Worm (Caenorhabditis elegans) whole organism, L1 larva: Measurements from ENCODE around the gene C04A11.2.
A peak's percentile ranks its signal among the peaks of the same experiment; 100 is the strongest.

Experiments used
- C16A3.4 ChIP-seq: fragments of 150-350 bp; optimal IDR thresholded peaks from 2 replicates; lab custom pipeline; 2014; ENCODE audit warnings: missing biosample characterization, missing genetic modification characterization
- F16B12.6 ChIP-seq: fragments of 150-350 bp; optimal IDR thresholded peaks from 2 replicates; lab custom pipeline; 2014; ENCODE audit warnings: missing biosample characterization, missing genetic modification characterization
- alr-1 ChIP-seq: fragments of 200-800 bp; sonication (Bioruptor generic); optimal IDR thresholded peaks from 2 replicates; lab custom pipeline; 2018; ENCODE audit warnings: borderline replicate concordance, mild to moderate bottlenecking, missing genetic modification characterization, missing compliant biosample characterization
- blmp-1 ChIP-seq: fragments of 150-350 bp; optimal IDR thresholded peaks from 2 replicates; lab custom pipeline; 2014; ENCODE audit warnings: missing biosample characterization, missing genetic modification characterization
- ceh-82 ChIP-seq, 3 experiments: fragments of 150-350 bp in 1 of 3; sonication (generic microtip) in 2 of 3; optimal IDR thresholded peaks; 2 replicates each; lab custom pipeline; 2014 to 2017; ENCODE audit warnings: missing biosample characterization in 3 of 3, missing genetic modification characterization in 3 of 3
- dpl-1 ChIP-seq, 3 experiments: fragments of 150-350 bp in 2 of 3; sonication (generic microtip) in 1 of 3; optimal IDR thresholded peaks; 2 replicates each; lab custom pipeline; 2014 to 2017; ENCODE audit warnings: missing biosample characterization in 3 of 3, missing genetic modification characterization in 3 of 3, missing genetic modification reagents in 3 of 3
- efl-1 ChIP-seq, 4 experiments: fragments of 150-350 bp; optimal IDR thresholded peaks in 3 of 4; peaks in 1 of 4; 1 replicate in 1 of 4; 2 replicates in 3 of 4; lab custom pipeline; 2014; ENCODE audit warnings: missing biosample characterization in 2 of 4, missing genetic modification characterization in 2 of 4, missing genetic modification reagents in 2 of 4
- efl-3 ChIP-seq: fragments of 200-800 bp; sonication (Bioruptor generic); optimal IDR thresholded peaks from 2 replicates; lab custom pipeline; 2018; ENCODE audit warnings: mild to moderate bottlenecking, missing genetic modification characterization, missing compliant biosample characterization
- elt-2 ChIP-seq: sonication (generic microtip); optimal IDR thresholded peaks from 2 replicates; lab custom pipeline; 2016; ENCODE audit warnings: missing genetic modification characterization, mild to moderate bottlenecking, inconsistent platforms, missing compliant biosample characterization, missing genetic modification reagents
- fkh-8 ChIP-seq: sonication (generic microtip); optimal IDR thresholded peaks from 2 replicates; lab custom pipeline; 2016; ENCODE audit warnings: mild to moderate bottlenecking, missing genetic modification characterization, missing compliant biosample characterization
- isw-1 ChIP-seq: fragments of 200-800 bp; sonication (Bioruptor generic); IDR thresholded peaks from 2 replicates; pipeline ENCODE4 v1.3.6; 2022; ENCODE audit warnings: missing genetic modification characterization, missing compliant biosample characterization
- jun-1 ChIP-seq: fragments of 150-350 bp; optimal IDR thresholded peaks from 2 replicates; lab custom pipeline; 2014; ENCODE audit warnings: missing biosample characterization, missing genetic modification reagents, missing genetic modification characterization
- lin-14 ChIP-seq: fragments of 200-800 bp; sonication (Bioruptor generic); optimal IDR thresholded peaks from 2 replicates; lab custom pipeline; 2018; ENCODE audit warnings: mild to moderate bottlenecking, missing genetic modification characterization, moderate library complexity, missing compliant biosample characterization
- lin-35 ChIP-seq, 2 experiments: fragments of 150-350 bp; optimal IDR thresholded peaks; 2 replicates each; lab custom pipeline; 2014; ENCODE audit warnings: missing biosample characterization in 2 of 2, missing genetic modification characterization in 2 of 2, missing genetic modification reagents in 2 of 2
- lsy-2 ChIP-seq, 2 experiments: fragments of 150-350 bp; optimal IDR thresholded peaks; 2 replicates each; lab custom pipeline; 2014; ENCODE audit warnings: missing biosample characterization in 2 of 2, missing genetic modification characterization in 2 of 2
- mdl-1 ChIP-seq, 2 experiments: fragments of 150-350 bp; optimal IDR thresholded peaks; 2 replicates each; lab custom pipeline; 2014 to 2017; ENCODE audit warnings: missing biosample characterization in 2 of 2, missing genetic modification characterization in 2 of 2, inconsistent platforms in 1 of 2
- mef-2 ChIP-seq: fragments of 150-350 bp; optimal IDR thresholded peaks from 2 replicates; lab custom pipeline; 2014; ENCODE audit warnings: missing biosample characterization, missing genetic modification characterization
- mep-1 ChIP-seq: fragments of 150-350 bp; optimal IDR thresholded peaks from 2 replicates; lab custom pipeline; 2014; ENCODE audit warnings: missing biosample characterization, missing genetic modification characterization
- nhr-19 ChIP-seq: fragments of 200-800 bp; sonication (Bioruptor generic); conservative IDR thresholded peaks from 2 replicates; pipeline ENCODE4 v1.3.6; 2022; ENCODE audit warnings: missing genetic modification characterization, missing compliant biosample characterization
- nhr-20 ChIP-seq: sonication (generic microtip); optimal IDR thresholded peaks from 2 replicates; lab custom pipeline; 2016; ENCODE audit warnings: mild to moderate bottlenecking, missing genetic modification characterization, missing compliant biosample characterization
- nhr-47 ChIP-seq: sonication (generic microtip); optimal IDR thresholded peaks from 2 replicates; lab custom pipeline; 2016; ENCODE audit warnings: mild to moderate bottlenecking, missing genetic modification characterization, moderate library complexity, missing compliant biosample characterization
- nhr-71 ChIP-seq: sonication (generic microtip); optimal IDR thresholded peaks from 2 replicates; lab custom pipeline; 2016; ENCODE audit warnings: mild to moderate bottlenecking, missing genetic modification characterization, moderate library complexity, missing compliant biosample characterization
- nhr-77 ChIP-seq: fragments of 150-350 bp; optimal IDR thresholded peaks from 2 replicates; lab custom pipeline; 2014; ENCODE audit warnings: missing biosample characterization, missing genetic modification characterization
- nhr-85 ChIP-seq: sonication (generic microtip); peaks from one replicate; lab custom pipeline; 2016; ENCODE audit warnings: missing genetic modification characterization, inconsistent platforms, missing compliant biosample characterization
- nhr-90 ChIP-seq: sonication (generic microtip); optimal IDR thresholded peaks from 2 replicates; lab custom pipeline; 2016; ENCODE audit warnings: mild to moderate bottlenecking, missing genetic modification characterization, missing compliant biosample characterization; ENCODE audit not compliant: poor library complexity
- pag-3 ChIP-seq: sonication (generic microtip); optimal IDR thresholded peaks from 2 replicates; lab custom pipeline; 2017; ENCODE audit warnings: missing genetic modification characterization, mild to moderate bottlenecking, missing compliant biosample characterization, antibody characterized with exemption, borderline replicate concordance; ENCODE audit not compliant: insufficient read depth
- rnt-1 ChIP-seq: sonication (generic microtip); optimal IDR thresholded peaks from 2 replicates; lab custom pipeline; 2016; ENCODE audit warnings: mild to moderate bottlenecking, missing genetic modification characterization, moderate library complexity, missing compliant biosample characterization
- snu-23 ChIP-seq: sonication (generic microtip); optimal IDR thresholded peaks from 2 replicates; lab custom pipeline; 2016; ENCODE audit warnings: missing genetic modification characterization, missing compliant biosample characterization
- sox-4 ChIP-seq: sonication (generic microtip); optimal IDR thresholded peaks from 2 replicates; lab custom pipeline; 2016; ENCODE audit warnings: missing genetic modification characterization, missing compliant biosample characterization
- sptf-1 ChIP-seq: fragments of 150-350 bp; optimal IDR thresholded peaks from 2 replicates; lab custom pipeline; 2014; ENCODE audit warnings: missing biosample characterization, missing genetic modification characterization
- swsn-7 ChIP-seq: sonication (generic microtip); optimal IDR thresholded peaks from 2 replicates; lab custom pipeline; 2016; ENCODE audit warnings: missing genetic modification characterization, missing compliant biosample characterization
- tbx-2 ChIP-seq: sonication (generic microtip); optimal IDR thresholded peaks from 2 replicates; lab custom pipeline; 2016; ENCODE audit warnings: missing genetic modification characterization, missing compliant biosample characterization
- unc-30 ChIP-seq: sonication (generic microtip); optimal IDR thresholded peaks from 2 replicates; lab custom pipeline; 2017; ENCODE audit warnings: missing biosample characterization, missing genetic modification characterization
- unc-62 ChIP-seq: fragments of 150-350 bp; optimal IDR thresholded peaks from 2 replicates; lab custom pipeline; 2014; ENCODE audit warnings: missing biosample characterization, missing genetic modification reagents, missing genetic modification characterization
- xbp-1 ChIP-seq: sonication (generic microtip); optimal IDR thresholded peaks from 2 replicates; lab custom pipeline; 2016; ENCODE audit warnings: missing genetic modification characterization, missing compliant biosample characterization
- ztf-11 ChIP-seq, 2 experiments: sonication (generic microtip); optimal IDR thresholded peaks; 2 replicates each; lab custom pipeline; 2016 to 2017; ENCODE audit warnings: missing genetic modification characterization in 2 of 2, missing biosample characterization in 1 of 2, missing compliant biosample characterization in 1 of 2

Gene C04A11.2

ce11 chrX:13670966-13671365 is 2.3 kb upstream of the C04A11.2 start:
- TF ChIP-seq blmp-1 (tag; lab: Kevin White, UChicago) = peak; percentile 66
- TF ChIP-seq fkh-8 (tag; lab: Kevin White, UChicago) = no peak
- no peak for TF ChIP-seq pag-3 (tag; lab: Kevin White, UChicago)
- TF ChIP-seq isw-1 (GFP tag; lab: Robert Waterston, UW) = no peak
- no peak for TF ChIP-seq sox-4
- peak; percentile 30 for TF ChIP-seq lin-14
- TF ChIP-seq ztf-11 (tag; optimal IDR thresholded peaks at IDR 0.05; lab: Kevin White, UChicago) = peak in 1 of 2 experiments; percentile 23
- TF ChIP-seq rnt-1 (tag; lab: Kevin White, UChicago) = peak; percentile 34

ce11 chrX:13669641-13670040 is 1.0 kb upstream of the C04A11.2 start:
- TF ChIP-seq blmp-1 (tag; lab: Kevin White, UChicago) (peak; percentile 6), F16B12.6 (peak; percentile 82), jun-1 (no peak), efl-3 (no peak), nhr-47 (tag; lab: Kevin White, UChicago) (peak; percentile 45), rnt-1 (tag; lab: Kevin White, UChicago) (peak; percentile 20), elt-2 (peak; percentile 58), xbp-1 (tag; lab: Kevin White, UChicago) (peak; percentile 26), nhr-85 (peak; percentile 51), mef-2 (tag; lab: Kevin White, UChicago) (no peak), mep-1 (tag; lab: Kevin White, UChicago) (peak; percentile 49), ztf-11 (tag; optimal IDR thresholded peaks at IDR 0.05; lab: Kevin White, UChicago) (no peak), alr-1 (tag; lab: Kevin White, UChicago) (no peak), nhr-71 (tag; lab: Kevin White, UChicago) (peak; percentile 53), nhr-20 (tag; lab: Kevin White, UChicago) (peak; percentile 51), efl-1 (optimal IDR thresholded peaks at IDR 0.05; lab: Kevin White, UChicago) (peak; percentile 41 to 76), efl-1 (GFP tag; optimal IDR thresholded peaks at IDR 0.05 in 1 of 2; lab: Kevin White, UChicago) (peak; percentile 76 to 97), tbx-2 (tag; lab: Kevin White, UChicago) (peak; percentile 46), nhr-90 (tag; lab: Kevin White, UChicago) (peak; percentile 29), nhr-19 (peak; percentile 14; the same call in 1 of the 2 replicates), lin-35 (GFP tag; optimal IDR thresholded peaks at IDR 0.05; lab: Kevin White, UChicago) (peak; percentile 26 to 80), snu-23 (GFP tag; lab: Kevin White, UChicago) (peak; percentile 51), dpl-1 (GFP tag; optimal IDR thresholded peaks at IDR 0.05; lab: Kevin White, UChicago) (peak; percentile 48 to 73 (median 72)), pag-3 (tag; lab: Kevin White, UChicago) (no peak), lsy-2 (tag; optimal IDR thresholded peaks at IDR 0.05; lab: Kevin White, UChicago) (peak in 1 of 2 experiments; percentile 52), sptf-1 (tag; lab: Kevin White, UChicago) (no peak), nhr-77 (tag; lab: Kevin White, UChicago) (peak; percentile 19), ceh-82 (tag; optimal IDR thresholded peaks at IDR 0.05; lab: Kevin White, UChicago) (peak in 2 of 3 experiments; percentile 3 to 32), lin-14 (peak; percentile 69), mdl-1 (tag; optimal IDR thresholded peaks at IDR 0.05; lab: Kevin White, UChicago) (peak in 1 of 2 experiments; percentile 29), swsn-7 (tag; lab: Kevin White, UChicago) (peak; percentile 13), C16A3.4 (tag; lab: Kevin White, UChicago) (peak; percentile 39)
- TF ChIP-seq, all 84 proteins: peak for 24

DNA sequence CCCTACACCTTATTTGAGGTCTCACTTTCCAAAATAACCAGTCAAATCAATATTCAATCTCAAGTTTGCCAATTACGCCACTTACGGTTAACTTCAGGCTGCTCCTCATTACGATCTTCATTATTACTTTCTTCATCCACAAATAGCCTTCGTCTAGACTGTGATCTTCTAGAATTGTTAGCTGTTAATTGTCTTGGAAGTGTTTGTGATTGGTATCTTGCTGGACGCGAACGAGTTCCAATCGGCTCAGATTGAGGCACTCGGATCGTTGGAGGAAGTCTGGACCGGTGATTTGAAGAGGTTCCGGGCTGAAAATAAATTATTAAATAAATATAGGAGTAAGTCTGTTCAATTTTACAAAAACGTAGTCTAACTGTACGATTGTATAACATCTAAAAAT is 1.8 kb downstream of the C04A11.2 start:
- TF ChIP-seq unc-30 (tag; lab: Kevin White, UChicago) (no peak), unc-62 (GFP tag; lab: Kevin White, UChicago) (no peak)
